Worm (Caenorhabditis elegans) whole organism, L4/young adult: ENCODE results near the gene Y57G11C.52.

Experiments
- W03F9.2 ChIP-seq: fragments of 150-350 bp; optimal IDR thresholded peaks from 2 replicates; lab custom pipeline; 2014; ENCODE audit warnings: missing biosample characterization, missing genetic modification characterization
- dao-5 ChIP-seq: sonication (generic microtip); optimal IDR thresholded peaks from 2 replicates; lab custom pipeline; 2016; ENCODE audit warnings: missing genotype, missing genetic modification characterization, moderate library complexity, missing compliant biosample characterization
- him-1 ChIP-seq: sonication (generic microtip); optimal IDR thresholded peaks from 2 replicates; lab custom pipeline; 2016; ENCODE audit warnings: missing genotype, missing genetic modification reagents, missing genetic modification characterization, missing compliant biosample characterization

The Y57G11C.52 gene

ce11 chrIV:14861691-14862090 lies 7.9 kb downstream of the Y57G11C.52 start, which contains the start of gene Y57G11C.23:
Gene Y57G11C.23 (minus strand): TSS chrIV:14861791.
- no peak for TF ChIP-seq him-1 (tag; lab: Kevin White, UChicago)
- TF ChIP-seq dao-5 (tag; lab: Kevin White, UChicago): no peak
- no peak for TF ChIP-seq W03F9.2 (tag; lab: Kevin White, UChicago)

ce11 chrIV:14862147-14862546 lies 8.3 kb downstream of the Y57G11C.52 start, which contains the start of gene Y57G11C.38:
Gene Y57G11C.38 (plus strand): TSS chrIV:14862447.
- no peak for TF ChIP-seq W03F9.2 (tag; lab: Kevin White, UChicago)

DNA sequence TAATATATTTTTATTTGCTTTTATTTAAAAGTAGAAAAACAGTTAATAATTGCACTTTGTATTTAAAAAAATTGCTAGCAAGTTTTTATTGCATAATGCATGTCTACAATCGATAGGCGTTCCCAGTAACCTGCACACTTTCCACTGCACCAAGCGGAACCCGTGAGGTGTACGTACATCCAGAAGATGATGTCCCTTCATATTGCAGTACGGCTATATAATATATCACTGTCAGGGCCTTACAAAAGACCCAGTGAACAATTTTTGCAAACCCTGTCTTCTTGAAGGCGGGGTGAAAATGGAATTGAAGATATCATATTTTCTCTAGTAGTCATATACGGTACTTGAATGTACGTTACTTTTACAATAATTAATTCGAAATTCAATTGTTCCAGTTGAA lies 10.0 kb downstream of the Y57G11C.52 start:
- TF ChIP-seq him-1 (tag; lab: Kevin White, UChicago) (no peak), W03F9.2 (tag; lab: Kevin White, UChicago) (no peak)

DNA sequence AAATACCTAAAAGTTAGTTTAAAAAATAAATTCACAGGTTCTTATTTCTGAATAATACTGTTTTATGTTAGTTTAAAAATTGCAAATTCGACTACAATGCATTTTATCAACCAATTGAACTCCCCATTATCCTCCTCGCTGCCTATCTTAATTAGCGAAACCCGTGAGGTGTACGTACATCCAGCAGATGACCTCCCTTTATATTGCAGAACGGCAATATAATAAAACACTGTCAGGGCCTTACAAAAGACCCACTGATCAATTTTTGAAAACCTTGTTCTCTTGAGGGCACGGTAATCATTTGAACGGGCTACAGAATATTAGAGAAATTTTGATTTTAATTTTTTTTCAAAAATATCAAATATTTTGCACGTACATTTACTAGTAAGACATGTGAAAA lies 10.7 kb downstream of the Y57G11C.52 start:
- TF ChIP-seq dao-5 (tag; lab: Kevin White, UChicago) (no peak), him-1 (tag; lab: Kevin White, UChicago) (no peak), W03F9.2 (tag; lab: Kevin White, UChicago) (no peak)

DNA sequence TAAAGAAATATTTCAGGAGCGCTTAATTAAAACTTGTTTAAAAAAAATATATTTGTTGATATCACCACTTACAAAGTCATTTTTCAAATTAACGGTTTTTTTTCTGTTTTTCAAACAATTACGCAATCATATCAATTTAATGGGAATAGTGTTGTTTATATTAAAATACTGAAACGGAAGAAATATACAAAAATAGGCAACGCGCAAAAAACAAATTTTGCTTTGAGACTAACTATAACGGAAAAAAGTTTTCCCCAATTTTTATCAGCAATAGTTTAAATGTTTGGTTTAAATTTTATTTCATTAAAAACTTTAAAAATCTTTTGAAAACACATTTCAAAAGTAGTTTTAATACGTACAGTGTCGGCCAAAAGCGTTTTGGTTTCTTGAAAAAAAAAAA lies 14.8 kb downstream of the Y57G11C.52 start:
- no peak for TF ChIP-seq him-1 (tag; lab: Kevin White, UChicago)
- TF ChIP-seq W03F9.2 (tag; lab: Kevin White, UChicago): no peak
- TF ChIP-seq dao-5 (tag; lab: Kevin White, UChicago): no peak

ce11 chrIV:14869844-14870433 lies 16.1 kb downstream of the Y57G11C.52 start:
- TF ChIP-seq him-1 (tag; lab: Kevin White, UChicago): no peak
- no peak for TF ChIP-seq W03F9.2 (tag; lab: Kevin White, UChicago)
- no peak for TF ChIP-seq dao-5 (tag; lab: Kevin White, UChicago)

- no peak for TF ChIP-seq W03F9.2 (tag; lab: Kevin White, UChicago)
- TF ChIP-seq him-1 (tag; lab: Kevin White, UChicago): no peak
- TF ChIP-seq dao-5 (tag; lab: Kevin White, UChicago): no peak
Measured at ce11 chrIV:14872320-14872719, 18.5 kb downstream of the Y57G11C.52 start.

DNA sequence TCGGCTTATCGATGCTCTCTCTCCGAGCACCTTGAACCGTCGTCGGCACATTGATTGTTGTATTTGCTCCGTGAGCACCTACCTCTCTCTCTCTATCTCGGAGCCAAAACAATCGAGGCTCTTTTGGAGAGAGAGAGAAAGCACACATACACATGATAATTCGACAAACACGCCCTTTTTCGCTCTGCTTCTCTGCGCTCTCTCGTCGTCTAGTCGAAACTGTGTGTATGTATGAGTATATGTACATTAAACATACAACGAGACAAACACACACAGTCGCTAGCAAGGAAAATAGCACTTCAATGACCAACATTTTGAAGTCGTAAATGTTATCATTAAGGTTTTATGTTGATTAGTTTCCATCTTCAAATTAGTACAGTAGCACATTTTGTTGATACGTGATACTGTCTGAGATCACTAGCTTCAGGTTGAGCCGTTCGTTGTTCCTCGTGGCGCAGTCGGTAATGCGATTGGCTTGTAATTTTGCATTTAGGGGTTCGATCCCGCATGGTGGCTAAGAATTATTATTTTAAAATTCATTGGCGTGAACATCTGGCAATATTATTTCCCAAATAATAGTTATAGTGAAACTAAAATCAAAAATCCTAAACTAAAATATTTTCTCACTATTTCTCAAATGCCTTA lies 21.2 kb downstream of the Y57G11C.52 start:
- TF ChIP-seq him-1 (tag; lab: Kevin White, UChicago) (no peak), dao-5 (tag; lab: Kevin White, UChicago) (no peak), W03F9.2 (tag; lab: Kevin White, UChicago) (no peak)

ce11 chrIV:14876632-14877031 lies 22.8 kb downstream of the Y57G11C.52 start:
- TF ChIP-seq W03F9.2 (tag; lab: Kevin White, UChicago) (no peak), him-1 (tag; lab: Kevin White, UChicago) (no peak), dao-5 (tag; lab: Kevin White, UChicago) (no peak)

DNA sequence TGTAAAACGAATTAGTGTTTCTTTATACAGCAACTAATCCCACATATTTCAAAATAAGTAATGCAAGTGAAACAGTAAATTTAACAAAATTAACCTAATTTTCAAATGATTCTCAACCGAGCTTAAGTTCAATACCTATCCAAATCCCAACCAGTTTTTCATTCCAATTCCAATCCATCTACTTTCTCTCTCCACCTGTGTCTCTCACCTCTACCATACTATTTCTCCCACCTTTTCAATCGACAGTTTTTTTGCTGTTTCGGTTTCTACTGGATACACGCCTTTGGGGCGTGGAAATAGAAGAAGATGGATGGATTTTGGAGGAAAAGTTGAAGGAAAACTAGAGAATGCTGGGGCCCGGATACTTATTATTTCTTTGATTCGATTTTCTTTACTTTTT lies 23.9 kb downstream of the Y57G11C.52 start:
- no peak for TF ChIP-seq dao-5 (tag; lab: Kevin White, UChicago)
- TF ChIP-seq W03F9.2 (tag; lab: Kevin White, UChicago): no peak
- no peak for TF ChIP-seq him-1 (tag; lab: Kevin White, UChicago)

- TF ChIP-seq dao-5 (tag; lab: Kevin White, UChicago): no peak
- no peak for TF ChIP-seq W03F9.2 (tag; lab: Kevin White, UChicago)
- no peak for TF ChIP-seq him-1 (tag; lab: Kevin White, UChicago)
Measured at ce11 chrIV:14879184-14879583, 25.4 kb downstream of the Y57G11C.52 start, which contains the start of gene eps-8. Gene eps-8 (plus strand): TSS chrIV:14879484.

DNA sequence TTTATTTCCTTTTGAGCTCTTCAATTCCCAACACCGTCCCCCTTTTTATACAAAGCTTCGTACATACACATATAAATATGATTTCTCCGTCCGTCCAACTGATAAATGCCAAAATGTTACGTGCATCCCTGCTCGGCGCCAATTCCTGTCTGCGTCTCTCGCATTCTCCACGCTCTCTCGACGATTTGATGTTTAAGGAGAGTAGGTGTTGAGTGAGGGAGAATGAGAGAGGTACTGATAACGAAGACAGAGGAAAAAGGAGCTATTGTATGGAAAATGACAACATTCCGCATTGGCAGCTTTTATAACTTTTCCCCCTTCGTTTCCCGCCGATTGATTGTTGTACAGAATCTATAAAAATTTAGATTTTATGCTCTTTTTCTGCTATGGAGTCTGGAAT lies 30.0 kb downstream of the Y57G11C.52 start:
- TF ChIP-seq him-1 (tag; lab: Kevin White, UChicago) (no peak), W03F9.2 (tag; lab: Kevin White, UChicago) (no peak), dao-5 (tag; lab: Kevin White, UChicago) (no peak)

- TF ChIP-seq W03F9.2 (tag; lab: Kevin White, UChicago) (no peak), dao-5 (tag; lab: Kevin White, UChicago) (no peak)
Measured at ce11 chrIV:14885584-14885983, 31.8 kb downstream of the Y57G11C.52 start.
